Fruit fly (Drosophila melanogaster) whole organism, adult: ENCODE measurements around the gene homer.

ENCODE experiments used
- CG11617 ChIP-seq: fragments of 200-800 bp; sonication (Bioruptor generic); optimal IDR thresholded peaks from 2 replicates; lab custom pipeline; 2017; ENCODE audit warnings: mild to moderate bottlenecking, missing biosample characterization, missing genetic modification reagents, missing genetic modification characterization
- CG12768 ChIP-seq: fragments of 200-800 bp; sonication (Bioruptor generic); optimal IDR thresholded peaks from 2 replicates; lab custom pipeline; 2017; ENCODE audit warnings: missing biosample characterization, missing genetic modification characterization, mild to moderate bottlenecking, moderate library complexity, missing genetic modification reagents
- CG14711 ChIP-seq: fragments of 200-800 bp; sonication (Bioruptor generic); optimal IDR thresholded peaks from 2 replicates; lab custom pipeline; 2018; ENCODE audit warnings: missing biosample characterization, mild to moderate bottlenecking, missing genetic modification characterization, moderate library complexity
- CG1620 ChIP-seq: fragments of 200-800 bp; sonication (Bioruptor generic); optimal IDR thresholded peaks from 2 replicates; lab custom pipeline; 2016; ENCODE audit warnings: missing biosample characterization, missing genetic modification characterization
- CG33017 ChIP-seq: fragments of 200-800 bp; sonication (Bioruptor generic); optimal IDR thresholded peaks from 2 replicates; lab custom pipeline; 2018; ENCODE audit warnings: missing biosample characterization, mild to moderate bottlenecking, missing genetic modification characterization, moderate library complexity
- CG5204 ChIP-seq: fragments of 200-800 bp; sonication (Bioruptor generic); optimal IDR thresholded peaks from 2 replicates; lab custom pipeline; 2016; ENCODE audit warnings: missing biosample characterization, missing genetic modification characterization
- CG7045 ChIP-seq: fragments of 200-800 bp; sonication (Bioruptor generic); optimal IDR thresholded peaks from 2 replicates; lab custom pipeline; 2017; ENCODE audit warnings: missing biosample characterization, mild to moderate bottlenecking, missing genetic modification characterization
- CG7101 ChIP-seq: fragments of 200-800 bp; sonication (Bioruptor generic); optimal IDR thresholded peaks from 2 replicates; lab custom pipeline; 2018; ENCODE audit warnings: missing biosample characterization, mild to moderate bottlenecking, missing genetic modification characterization, moderate library complexity
- Clk ChIP-seq: fragments of 200-800 bp; sonication (Bioruptor generic); optimal IDR thresholded peaks from 2 replicates; lab custom pipeline; 2017; ENCODE audit warnings: missing biosample characterization, missing genetic modification characterization
- Crg-1 ChIP-seq: fragments of 200-800 bp; sonication (Bioruptor generic); optimal IDR thresholded peaks from 2 replicates; lab custom pipeline; 2016; ENCODE audit warnings: missing biosample characterization, missing genetic modification characterization
- Hr96 ChIP-seq: fragments of 200-800 bp; sonication (Bioruptor generic); optimal IDR thresholded peaks from 2 replicates; lab custom pipeline; 2016; ENCODE audit warnings: missing biosample characterization, missing genetic modification characterization
- Mnt ChIP-seq: fragments of 200-800 bp; sonication (Bioruptor generic); optimal IDR thresholded peaks from 2 replicates; lab custom pipeline; 2016; ENCODE audit warnings: missing biosample characterization, mild to moderate bottlenecking, missing genetic modification characterization
- bab1 ChIP-seq: fragments of 200-800 bp; sonication (Bioruptor generic); optimal IDR thresholded peaks from 3 replicates; lab custom pipeline; 2019; ENCODE audit warnings: missing biosample characterization, mild to moderate bottlenecking, missing genetic modification characterization, moderate library complexity
- cic ChIP-seq: fragments of 200-800 bp; sonication (Bioruptor generic); optimal IDR thresholded peaks from 2 replicates; lab custom pipeline; 2017; ENCODE audit warnings: missing biosample characterization, mild to moderate bottlenecking, missing genetic modification characterization, moderate library complexity
- cnc ChIP-seq, 2 experiments: fragments of >200 bp; optimal IDR thresholded peaks; 2 replicates each; lab custom pipeline; 2017
- kay ChIP-seq: fragments of 200-800 bp; sonication (Bioruptor generic); peaks from one replicate; lab custom pipeline; 2016; ENCODE audit warnings: missing biosample characterization, missing genetic modification characterization, borderline replicate concordance
- ovo ChIP-seq: fragments of 200-800 bp; sonication (Bioruptor generic); optimal IDR thresholded peaks from 2 replicates; lab custom pipeline; 2016; ENCODE audit warnings: missing biosample characterization, missing genetic modification characterization
- pad ChIP-seq: fragments of 200-800 bp; sonication (Bioruptor generic); optimal IDR thresholded peaks from 3 replicates; lab custom pipeline; 2017; ENCODE audit warnings: missing biosample characterization, missing genetic modification characterization, mild to moderate bottlenecking, moderate library complexity, missing genetic modification reagents
- tj ChIP-seq: fragments of 200-800 bp; sonication (Bioruptor generic); optimal IDR thresholded peaks from 3 replicates; lab custom pipeline; 2017; ENCODE audit warnings: missing biosample characterization, mild to moderate bottlenecking, missing genetic modification characterization, moderate library complexity
- toe ChIP-seq: fragments of 200-800 bp; sonication (Bioruptor generic); optimal IDR thresholded peaks from 2 replicates; lab custom pipeline; 2016; ENCODE audit warnings: missing biosample characterization, missing genetic modification characterization

The homer gene

dm6 chr2L:6677453-6677852, 45.7 kb downstream of the homer start, which contains the start of gene Nse1:
TSS of gene Nse1 (minus strand) at chr2L:6677625.
- TF ChIP-seq Crg-1 (no peak), CG7045 (GFP tag; lab: Kevin White, UChicago) (no peak), bab1 (GFP tag; lab: Kevin White, UChicago) (peak; percentile 1)

dm6 chr2L:6676535-6676934, 46.6 kb downstream of the homer start, which contains the start of gene cort:
TSS of gene cort (minus strand) at chr2L:6676635.
- no peak for TF ChIP-seq CG5204 (GFP tag; lab: Kevin White, UChicago)
- TF ChIP-seq toe (GFP tag; lab: Kevin White, UChicago) = no peak
- TF ChIP-seq CG7101 (tag; lab: Kevin White, UChicago) = no peak
- no peak for TF ChIP-seq bab1 (GFP tag; lab: Kevin White, UChicago)
- no peak for TF ChIP-seq cnc (optimal IDR thresholded peaks at IDR 0.05; lab: Kevin White, UChicago)
- TF ChIP-seq ovo (GFP tag; lab: Kevin White, UChicago) = peak; percentile 9
- TF ChIP-seq CG7045 (GFP tag; lab: Kevin White, UChicago) = no peak
- TF ChIP-seq kay (GFP tag; lab: Kevin White, UChicago) = no peak

dm6 chr2L:6673211-6674012, 49.7 kb downstream of the homer start, which contains the start of gene Spn27A:
TSS of gene Spn27A (minus strand) at chr2L:6673347.
- TF ChIP-seq CG12768 (peak; percentile 70), tj (GFP tag; lab: Kevin White, UChicago) (peak; percentile 68), Clk (GFP tag; lab: Kevin White, UChicago) (peak; percentile 68), bab1 (GFP tag; lab: Kevin White, UChicago) (peak; percentile 39), pad (peak; percentile 97), CG14711 (tag; lab: Kevin White, UChicago) (peak; percentile 61), cnc (optimal IDR thresholded peaks at IDR 0.05; lab: Kevin White, UChicago) (peak; percentile 29 to 75), ovo (GFP tag; lab: Kevin White, UChicago) (peak; percentile 41), CG33017 (tag; lab: Kevin White, UChicago) (peak; percentile 11), CG7101 (tag; lab: Kevin White, UChicago) (peak; percentile 64), Mnt (GFP tag; lab: Kevin White, UChicago) (peak; percentile 64), CG1620 (GFP tag; lab: Kevin White, UChicago) (peak; percentile 66), CG11617 (peak; percentile 72), Hr96 (no peak), kay (GFP tag; lab: Kevin White, UChicago) (no peak), cic (peak; percentile 62), CG5204 (GFP tag; lab: Kevin White, UChicago) (no peak), Crg-1 (peak; percentile 64), toe (GFP tag; lab: Kevin White, UChicago) (no peak), CG7045 (GFP tag; lab: Kevin White, UChicago) (peak; percentile 79)

dm6 chr2L:6671409-6671808, 51.8 kb downstream of the homer start:
- TF ChIP-seq CG5204 (GFP tag; lab: Kevin White, UChicago) (no peak), tj (GFP tag; lab: Kevin White, UChicago) (no peak), CG11617 (no peak), Hr96 (no peak), pad (no peak), toe (GFP tag; lab: Kevin White, UChicago) (no peak), Clk (GFP tag; lab: Kevin White, UChicago) (no peak), CG14711 (tag; lab: Kevin White, UChicago) (no peak), cic (no peak), CG12768 (no peak), ovo (GFP tag; lab: Kevin White, UChicago) (no peak), cnc (optimal IDR thresholded peaks at IDR 0.05; lab: Kevin White, UChicago) (no peak), Crg-1 (no peak), CG7101 (tag; lab: Kevin White, UChicago) (no peak)
